Fruit fly (Drosophila melanogaster): Measurements from ENCODE around the gene Pfdn6.

Pfdn6 gene

dm6 chr3L:19922833-19923745, at the start of gene Pfdn6 (continued):
- TF ChIP-seq cg (GFP tag; optimal IDR thresholded peaks at IDR 0.05) (no peak), CG4404 (GFP tag; IDR thresholded peaks at IDR 0.05) (peak; percentile 73), CG7372 (GFP tag; IDR thresholded peaks at IDR 0.05) (peak; percentile 67), CG18476 (GFP tag; optimal IDR thresholded peaks at IDR 0.05) (peak; percentile 79), eyg (GFP tag; optimal IDR thresholded peaks at IDR 0.05) (peak; percentile 52), MESR4 (GFP tag; optimal IDR thresholded peaks at IDR 0.05) (peak; percentile 82), kay (GFP tag; optimal IDR thresholded peaks at IDR 0.05) (peak; percentile 50), CG6683 (GFP tag; optimal IDR thresholded peaks at IDR 0.05) (no peak), Side (GFP tag; optimal IDR thresholded peaks at IDR 0.05) (no peak), CG8388 (GFP tag; optimal IDR thresholded peaks at IDR 0.05) (no peak), Tbp (GFP tag; optimal IDR thresholded peaks at IDR 0.05) (no peak), ewg (GFP tag; optimal IDR thresholded peaks at IDR 0.05) (peak; percentile 78), pho (GFP tag; optimal IDR thresholded peaks at IDR 0.05) (peak; percentile 93), zf30C (GFP tag; optimal IDR thresholded peaks at IDR 0.05) (no peak), scrt (GFP tag; optimal IDR thresholded peaks at IDR 0.05) (no peak), hkb (optimal IDR thresholded peaks at IDR 0.05) (peak; percentile 91), hkb (GFP tag; IDR thresholded peaks at IDR 0.05) (no peak), Antp (GFP tag; optimal IDR thresholded peaks at IDR 0.05) (peak; percentile 57), lbe (GFP tag; optimal IDR thresholded peaks at IDR 0.05) (peak; percentile 70), Ssrp (tag; optimal IDR thresholded peaks at IDR 0.05) (peak; percentile 90), hbn (GFP tag; IDR thresholded peaks at IDR 0.05; ENCODE audit: partially characterized antibody) (no peak), dan (GFP tag; IDR thresholded peaks at IDR 0.05) (no peak), fu2 (GFP tag; optimal IDR thresholded peaks at IDR 0.05) (peak; percentile 82), mam (GFP tag; optimal IDR thresholded peaks at IDR 0.05) (peak; percentile 63), CG3726 (GFP tag; IDR thresholded peaks at IDR 0.05) (peak; percentile 69; the same call in 1 of the 3 replicates), CG9609 (GFP tag; optimal IDR thresholded peaks at IDR 0.05) (peak; percentile 90), CG12659 (GFP tag; optimal IDR thresholded peaks at IDR 0.05) (peak; percentile 80), CG4328 (GFP tag; optimal IDR thresholded peaks at IDR 0.05) (peak; percentile 34), GATAe (GFP tag; conservative IDR thresholded peaks at IDR 0.05) (no peak), CG2199 (GFP tag; IDR thresholded peaks at IDR 0.05) (no peak), aop (GFP tag; IDR thresholded peaks at IDR 0.05) (no peak), CG3065 (GFP tag; optimal IDR thresholded peaks at IDR 0.05) (peak; percentile 25), ash1 (GFP tag; optimal IDR thresholded peaks at IDR 0.05) (no peak), bigmax (GFP tag; optimal IDR thresholded peaks at IDR 0.05) (no peak), CG11247 (GFP tag; IDR thresholded peaks at IDR 0.05) (peak; percentile 43; the same call in 1 of the 2 replicates), Opbp (GFP tag; IDR thresholded peaks at IDR 0.05; ENCODE audit: partially characterized antibody) (peak; percentile 71), CG12104 (GFP tag; optimal IDR thresholded peaks at IDR 0.05) (peak; percentile 72), org-1 (GFP tag; optimal IDR thresholded peaks at IDR 0.05) (no peak), MTF-1 (GFP tag; optimal IDR thresholded peaks at IDR 0.05; ENCODE audit: borderline replicate concordance) (no peak), gro (GFP tag; optimal IDR thresholded peaks at IDR 0.05) (peak; percentile 56), croc (GFP tag; conservative IDR thresholded peaks at IDR 0.05) (peak; percentile 61; the same call in 2 of the 3 replicates), ttk (GFP tag; IDR thresholded peaks at IDR 0.05) (no peak; the same call in 1 of the 2 replicates), CG10147 (GFP tag; optimal IDR thresholded peaks at IDR 0.05) (peak; percentile 70), Asciz (GFP tag; optimal IDR thresholded peaks at IDR 0.05) (no peak), CG18262 (tag; optimal IDR thresholded peaks at IDR 0.05) (peak; percentile 72), HLH4C (GFP tag; IDR thresholded peaks at IDR 0.05; ENCODE audit: partially characterized antibody) (peak; percentile 82), Neu2 (GFP tag; optimal IDR thresholded peaks at IDR 0.05; ENCODE audit: borderline replicate concordance) (no peak), CG14667 (GFP tag; IDR thresholded peaks at IDR 0.05) (no peak)

Data from whole organism, embryonic.